Worm (Caenorhabditis elegans) whole organism, L4 larva: ENCODE measurements around the gene math-20.
A peak's percentile ranks its signal among the peaks of the same experiment; 100 is the strongest.
"Not testable (repeated sequence)": the region's sequence is repeated elsewhere in the genome, so short reads cannot be mapped to it uniquely, and the experiment has no call there.

Experiments used
- F26F4.8 ChIP-seq: fragments of 200-800 bp; sonication (Bioruptor generic); conservative IDR thresholded peaks from 2 replicates; pipeline ENCODE4 v1.3.6; 2022; ENCODE audit warnings: missing genetic modification characterization, missing compliant biosample characterization
- R02D3.7 ChIP-seq: fragments of 150-350 bp; sonication (generic microtip); optimal IDR thresholded peaks from 3 replicates; lab custom pipeline; 2014; ENCODE audit warnings: missing biosample characterization, missing genetic modification characterization
- Y48G9A.11 ChIP-seq: fragments of 200-800 bp; sonication (Bioruptor generic); IDR thresholded peaks from 2 replicates; pipeline ENCODE4 v1.3.6; 2022; ENCODE audit warnings: missing genetic modification reagents, missing genetic modification characterization, missing compliant biosample characterization
- Y75B8A.6 ChIP-seq: fragments of 200-800 bp; sonication (Bioruptor generic); IDR thresholded peaks from 2 replicates; pipeline ENCODE4 v1.3.6; 2022; ENCODE audit warnings: missing genetic modification reagents, missing genetic modification characterization, missing compliant biosample characterization
- ZK546.5 ChIP-seq, 2 experiments: sonication (generic microtip); optimal IDR thresholded peaks; 2 replicates each; lab custom pipeline; 2017; ENCODE audit warnings: missing biosample characterization in 2 of 2, missing genetic modification characterization in 2 of 2
- aha-1 ChIP-seq: fragments of 150-350 bp; peaks from one replicate; lab custom pipeline; 2014; ENCODE audit warnings: missing biosample characterization, missing genetic modification characterization
- aly-2 ChIP-seq: sonication (generic microtip); optimal IDR thresholded peaks from 2 replicates; lab custom pipeline; 2018; ENCODE audit warnings: missing biosample characterization, missing genetic modification characterization
- arid-1 ChIP-seq: fragments of 200-800 bp; sonication (Bioruptor generic); conservative IDR thresholded peaks from 2 replicates; pipeline ENCODE4 v1.3.6; 2022; ENCODE audit warnings: missing genetic modification reagents, missing genetic modification characterization, missing compliant biosample characterization
- ceh-28 ChIP-seq: fragments of 150-350 bp; optimal IDR thresholded peaks from 2 replicates; lab custom pipeline; 2014; ENCODE audit warnings: missing biosample characterization, missing genetic modification reagents, missing genetic modification characterization
- ceh-44 ChIP-seq: fragments of 200-800 bp; sonication (Bioruptor generic); IDR thresholded peaks from 2 replicates; pipeline ENCODE4 v1.3.6; 2022; ENCODE audit warnings: missing genetic modification reagents, missing genetic modification characterization, missing compliant biosample characterization
- daf-16 ChIP-seq, 3 experiments: sonication (generic microtip); optimal IDR thresholded peaks; 2 replicates each; lab custom pipeline; 2016 to 2017; ENCODE audit warnings: missing genetic modification characterization in 3 of 3, missing genetic modification reagents in 3 of 3, mild to moderate bottlenecking in 2 of 3, missing compliant biosample characterization in 2 of 3, missing biosample characterization in 1 of 3, moderate library complexity in 1 of 3
- daf-19 ChIP-seq: fragments of 200-800 bp; sonication (Bioruptor generic); conservative IDR thresholded peaks from 2 replicates; pipeline ENCODE4 v1.3.6; 2022; ENCODE audit warnings: missing genetic modification characterization, missing compliant biosample characterization
- dmd-6 ChIP-seq: fragments of 200-800 bp; sonication (Bioruptor generic); IDR thresholded peaks from 2 replicates; pipeline ENCODE4 v1.3.6; 2022; ENCODE audit warnings: missing genetic modification reagents, missing genetic modification characterization, missing compliant biosample characterization
- dmd-9 ChIP-seq: fragments of 200-800 bp; sonication (Bioruptor generic); IDR thresholded peaks from 2 replicates; pipeline ENCODE4 v1.3.6; 2022; ENCODE audit warnings: missing genetic modification reagents, missing genetic modification characterization, missing compliant biosample characterization
- duxl-1 ChIP-seq: sonication (generic microtip); optimal IDR thresholded peaks from 2 replicates; lab custom pipeline; 2016; ENCODE audit warnings: mild to moderate bottlenecking, missing genetic modification characterization, moderate library complexity, missing compliant biosample characterization; ENCODE audit not compliant: poor library complexity
- egl-43 ChIP-seq: fragments of 200-800 bp; sonication (Bioruptor generic); IDR thresholded peaks from 2 replicates; pipeline ENCODE4 v1.3.6; 2022; ENCODE audit warnings: missing genetic modification reagents, missing genetic modification characterization, missing compliant biosample characterization
- hif-1 ChIP-seq, 2 experiments: sonication (generic microtip); optimal IDR thresholded peaks; 2 replicates each; lab custom pipeline; 2016 to 2017; ENCODE audit warnings: missing compliant biosample characterization in 2 of 2, missing genetic modification characterization in 2 of 2, missing genetic modification reagents in 2 of 2, missing genotype in 2 of 2, mild to moderate bottlenecking in 1 of 2
- hlh-11 ChIP-seq: fragments of 200-800 bp; sonication (Bioruptor generic); optimal IDR thresholded peaks from 2 replicates; lab custom pipeline; 2018; ENCODE audit warnings: mild to moderate bottlenecking, missing genetic modification characterization, missing compliant biosample characterization
- lin-1 ChIP-seq: fragments of 200-800 bp; sonication (Bioruptor generic); IDR thresholded peaks from 2 replicates; pipeline ENCODE4 v1.3.6; 2022; ENCODE audit warnings: missing genetic modification reagents, missing genetic modification characterization, missing compliant biosample characterization
- lin-29 ChIP-seq: fragments of 200-800 bp; sonication (Bioruptor generic); IDR thresholded peaks from 2 replicates; pipeline ENCODE4 v1.3.6; 2022; ENCODE audit warnings: missing genetic modification reagents, missing genetic modification characterization, missing compliant biosample characterization
- lir-3 ChIP-seq: sonication (generic microtip); optimal IDR thresholded peaks from 2 replicates; lab custom pipeline; 2016; ENCODE audit warnings: mild to moderate bottlenecking, missing genetic modification characterization, missing compliant biosample characterization
- mdt-29 ChIP-seq: fragments of 200-800 bp; sonication (Bioruptor generic); IDR thresholded peaks from 2 replicates; pipeline ENCODE4 v1.3.6; 2022; ENCODE audit warnings: missing genetic modification reagents, missing genetic modification characterization, missing compliant biosample characterization
- mxl-2 ChIP-seq: fragments of 200-800 bp; sonication (Bioruptor generic); conservative IDR thresholded peaks from 2 replicates; pipeline ENCODE4 v1.3.6; 2022; ENCODE audit warnings: missing genetic modification reagents, missing genetic modification characterization, missing compliant biosample characterization
- mxl-3 ChIP-seq: fragments of 200-800 bp; sonication (Bioruptor generic); optimal IDR thresholded peaks from 2 replicates; lab custom pipeline; 2018; ENCODE audit warnings: mild to moderate bottlenecking, missing genetic modification characterization, missing compliant biosample characterization
- nhr-10 ChIP-seq: fragments of 150-350 bp; optimal IDR thresholded peaks from 2 replicates; lab custom pipeline; 2014; ENCODE audit warnings: missing biosample characterization, missing genetic modification characterization
- nhr-25 ChIP-seq: sonication (generic microtip); optimal IDR thresholded peaks from 2 replicates; lab custom pipeline; 2017; ENCODE audit warnings: missing genetic modification characterization, mild to moderate bottlenecking, missing compliant biosample characterization, antibody characterized with exemption, moderate library complexity, borderline replicate concordance; ENCODE audit not compliant: insufficient read depth
- nhr-28 ChIP-seq: fragments of 150-350 bp; optimal IDR thresholded peaks from 2 replicates; lab custom pipeline; 2014; ENCODE audit warnings: missing biosample characterization, missing genetic modification characterization
- nhr-41 ChIP-seq: fragments of 200-800 bp; sonication (Bioruptor generic); IDR thresholded peaks from 2 replicates; pipeline ENCODE4 v1.3.6; 2022; ENCODE audit warnings: missing genetic modification reagents, missing genetic modification characterization, missing compliant biosample characterization
- nhr-42 ChIP-seq: fragments of 200-800 bp; sonication (Bioruptor generic); IDR thresholded peaks from 2 replicates; pipeline ENCODE4 v1.3.6; 2022; ENCODE audit warnings: missing genetic modification characterization, missing compliant biosample characterization
- nhr-6 ChIP-seq: fragments of 150-350 bp; optimal IDR thresholded peaks from 2 replicates; lab custom pipeline; 2014; ENCODE audit warnings: missing biosample characterization, missing genetic modification characterization
- nhr-77 ChIP-seq: fragments of 150-350 bp; optimal IDR thresholded peaks from 2 replicates; lab custom pipeline; 2014; ENCODE audit warnings: missing biosample characterization, missing genetic modification characterization
- pha-4 ChIP-seq, 2 experiments: fragments of 150-350 bp in 1 of 2; fragments of 200-800 bp in 1 of 2; sonication (Bioruptor generic) in 1 of 2; IDR thresholded peaks in 1 of 2; optimal IDR thresholded peaks in 1 of 2; 2 replicates each; pipeline versions ENCODE4 v1.3.6 to Lab custom; 2014 to 2022; ENCODE audit warnings: missing genetic modification characterization in 2 of 2, missing genetic modification reagents in 2 of 2, missing biosample characterization in 1 of 2, missing compliant biosample characterization in 1 of 2
- php-3 ChIP-seq: fragments of 200-800 bp; sonication (Bioruptor generic); IDR thresholded peaks from 2 replicates; pipeline ENCODE4 v1.3.6; 2022; ENCODE audit warnings: missing genetic modification reagents, missing genetic modification characterization, missing compliant biosample characterization
- pqm-1 ChIP-seq: sonication (generic microtip); optimal IDR thresholded peaks from 2 replicates; lab custom pipeline; 2017; ENCODE audit warnings: missing biosample characterization, missing genetic modification characterization
- rbr-2 ChIP-seq: sonication (generic microtip); optimal IDR thresholded peaks from 2 replicates; lab custom pipeline; 2016; ENCODE audit warnings: missing genotype, missing genetic modification characterization, missing compliant biosample characterization
- snpc-4 ChIP-seq: fragments of 150-350 bp; optimal IDR thresholded peaks from 2 replicates; lab custom pipeline; 2014; ENCODE audit warnings: missing biosample characterization, missing genetic modification characterization
- tra-1 ChIP-seq: fragments of 200-800 bp; sonication (Bioruptor generic); IDR thresholded peaks from 2 replicates; pipeline ENCODE4 v1.3.6; 2022; ENCODE audit warnings: missing genetic modification reagents, missing genetic modification characterization, missing compliant biosample characterization
- unc-39 ChIP-seq: sonication (generic microtip); optimal IDR thresholded peaks from 2 replicates; lab custom pipeline; 2017; ENCODE audit warnings: missing biosample characterization, missing genetic modification characterization
- unc-62 ChIP-seq, 3 experiments: fragments of 150-350 bp in 1 of 3; sonication (generic microtip); optimal IDR thresholded peaks in 2 of 3; peaks in 1 of 3; 1 replicate in 1 of 3; 2 replicates in 2 of 3; lab custom pipeline; 2014 to 2017; ENCODE audit warnings: missing biosample characterization in 3 of 3, missing genetic modification characterization in 3 of 3, missing genetic modification reagents in 3 of 3, missing genotype in 1 of 3
- zip-2 ChIP-seq: fragments of 150-350 bp; optimal IDR thresholded peaks from 2 replicates; lab custom pipeline; 2014; ENCODE audit warnings: missing biosample characterization, missing genetic modification characterization
- ztf-7 ChIP-seq: fragments of 150-350 bp; optimal IDR thresholded peaks from 2 replicates; lab custom pipeline; 2014; ENCODE audit warnings: missing biosample characterization, missing genetic modification characterization

math-20 gene

DNA sequence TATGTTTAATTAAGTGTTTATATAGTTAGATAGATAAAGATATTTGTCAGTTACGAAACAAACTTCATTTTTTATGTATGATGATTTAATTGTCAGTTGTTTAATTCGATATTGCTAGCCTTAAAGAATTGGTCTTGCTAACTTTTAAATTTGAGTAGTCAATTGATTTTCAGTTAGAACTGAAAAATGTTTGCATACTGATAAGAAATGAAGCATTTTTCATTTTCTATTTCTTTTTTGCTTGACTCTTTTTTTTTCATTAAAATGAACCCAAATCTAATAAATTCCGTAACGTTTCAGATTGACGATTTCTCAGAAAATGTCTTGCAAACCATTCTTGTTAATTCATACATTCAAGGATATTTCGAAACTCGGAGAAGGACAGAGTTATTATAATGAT lies at the start of gene math-20:
math-20 (plus strand) TSS at position 301 of the 400 bp plus-strand sequence.
- TF ChIP-seq hif-1 (tag; optimal IDR thresholded peaks at IDR 0.05; lab: Kevin White, UChicago): no peak
- TF ChIP-seq nhr-42 (GFP tag; lab: Robert Waterston, UW): no peak

DNA sequence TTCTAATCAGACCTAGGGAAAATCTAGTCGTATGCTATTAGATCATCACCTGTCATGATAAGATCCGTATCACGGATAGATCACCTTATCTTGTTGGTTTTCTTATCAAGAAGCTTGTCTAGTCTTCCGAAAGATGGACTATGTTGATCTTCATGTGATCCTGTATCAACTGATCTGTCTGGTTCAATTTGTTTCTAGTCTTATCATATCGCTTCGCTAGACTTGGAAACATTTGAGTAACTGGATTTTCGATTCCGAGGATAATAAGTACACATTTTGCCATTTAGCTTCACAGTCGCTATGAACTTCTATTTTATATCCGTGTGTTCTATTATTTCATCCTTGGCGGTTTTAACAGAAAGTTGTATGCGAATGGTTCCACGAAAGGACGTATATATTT lies 47.9 kb upstream of the math-20 start, which contains the start of gene ZK250.2:
ZK250.2 (plus strand) TSS at position 301 of the 400 bp plus-strand sequence.
- not testable (repeated sequence) for TF ChIP-seq nhr-41 (GFP tag; lab: Robert Waterston, UW); egl-43 (GFP tag; lab: Robert Waterston, UW); aly-2 (tag; lab: Kevin White, UChicago)
- TF ChIP-seq, all 104 proteins: peak for 0; not testable (repeated sequence) for 104

DNA sequence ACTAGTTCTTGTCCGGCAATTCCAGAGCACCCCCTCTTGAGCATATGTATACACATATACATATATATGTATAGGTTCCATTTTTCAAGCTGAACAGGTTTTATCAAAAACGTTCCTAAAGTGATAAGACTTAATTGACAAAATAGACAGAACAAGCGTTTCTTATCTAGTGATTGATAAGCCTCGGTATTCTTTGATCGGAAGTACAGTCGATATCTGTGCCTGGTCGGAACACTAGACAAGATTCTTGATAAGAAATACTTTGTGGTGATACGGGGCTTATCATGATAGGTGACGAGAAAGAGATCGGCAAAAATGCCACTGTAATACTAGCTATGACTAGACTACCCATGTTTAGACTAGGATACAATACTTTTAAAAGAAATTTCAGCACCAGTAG lies 47.2 kb upstream of the math-20 start:
- TF ChIP-seq nhr-28 (tag; lab: Kevin White, UChicago) (peak; percentile 83), snpc-4 (tag; lab: Kevin White, UChicago) (no peak), F26F4.8 (no peak), nhr-25 (no peak), lir-3 (tag; lab: Kevin White, UChicago) (no peak), mdt-29 (no peak), tra-1 (GFP tag; lab: Robert Waterston, UW) (peak; percentile 88), rbr-2 (tag; lab: Kevin White, UChicago) (no peak), nhr-6 (tag; lab: Kevin White, UChicago) (peak; percentile 5), daf-19 (GFP tag; lab: Robert Waterston, UW) (no peak), hlh-11 (tag; lab: Kevin White, UChicago) (peak; percentile 78), lin-1 (GFP tag; lab: Robert Waterston, UW) (peak; percentile 96), Y75B8A.6 (GFP tag; lab: Robert Waterston, UW) (0 out of 2 replicates have a peak, but pooled peaks have one; percentile 64), lin-29 (GFP tag; lab: Robert Waterston, UW) (no peak), dmd-9 (GFP tag; lab: Robert Waterston, UW) (no peak), ceh-44 (no peak), mxl-3 (GFP tag; lab: Kevin White, UChicago) (peak; percentile 12), duxl-1 (tag; lab: Kevin White, UChicago) (peak; percentile 79), arid-1 (GFP tag; lab: Robert Waterston, UW) (no peak), unc-62 (GFP tag; optimal IDR thresholded peaks at IDR 0.05 in 1 of 2; lab: Kevin White, UChicago) (no peak), unc-62 (tag; optimal IDR thresholded peaks at IDR 0.05; lab: Kevin White, UChicago) (no peak), unc-39 (tag; lab: Kevin White, UChicago) (no peak), dmd-6 (peak; percentile 92), ztf-7 (tag; lab: Kevin White, UChicago) (no peak), nhr-10 (no peak), aha-1 (peak; percentile 26), ceh-28 (no peak), R02D3.7 (tag; lab: Kevin White, UChicago) (no peak), pha-4 (GFP tag; IDR thresholded peaks at IDR 0.05; lab: Robert Waterston, UW) (no peak), pha-4 (tag; optimal IDR thresholded peaks at IDR 0.05; lab: Kevin White, UChicago) (no peak), nhr-77 (tag; lab: Kevin White, UChicago) (peak; percentile 48), mxl-2 (no peak), daf-16 (GFP tag; optimal IDR thresholded peaks at IDR 0.05; lab: Kevin White, UChicago) (no peak), daf-16 (tag; optimal IDR thresholded peaks at IDR 0.05; lab: Kevin White, UChicago) (peak; percentile 61), pqm-1 (tag; lab: Kevin White, UChicago) (peak; percentile 87), zip-2 (no peak), Y48G9A.11 (GFP tag; lab: Robert Waterston, UW) (no peak), ZK546.5 (tag; optimal IDR thresholded peaks at IDR 0.05; lab: Kevin White, UChicago) (no peak), php-3 (GFP tag; lab: Robert Waterston, UW) (peak; percentile 88)
